Worm (Caenorhabditis elegans) whole organism, mixed stage, embryonic: Measurements from ENCODE around the gene C53C11.4.
"Not testable (repeated sequence)": the region's sequence is repeated elsewhere in the genome, so short reads cannot be mapped to it uniquely, and the experiment has no call there.

Source experiments
- M03D4.4 ChIP-seq: sonication (generic microtip); optimal IDR thresholded peaks from 2 replicates; lab custom pipeline; 2017; ENCODE audit warnings: mild to moderate bottlenecking, missing genetic modification characterization, missing compliant biosample characterization
- bed-3 ChIP-seq: fragments of 200-800 bp; sonication (Bioruptor generic); optimal IDR thresholded peaks from 3 replicates; lab custom pipeline; 2018; ENCODE audit warnings: mild to moderate bottlenecking, missing genetic modification characterization, moderate library complexity, missing compliant biosample characterization
- blmp-1 ChIP-seq: fragments of 150-350 bp; optimal IDR thresholded peaks from 2 replicates; lab custom pipeline; 2014; ENCODE audit warnings: missing biosample characterization, missing genetic modification characterization
- ceh-39 ChIP-seq: fragments of 150-350 bp; optimal IDR thresholded peaks from 2 replicates; lab custom pipeline; 2014; ENCODE audit warnings: missing biosample characterization, missing genetic modification characterization
- ceh-43 ChIP-seq: fragments of 200-800 bp; sonication (Bioruptor generic); optimal IDR thresholded peaks from 2 replicates; lab custom pipeline; 2018; ENCODE audit warnings: mild to moderate bottlenecking, missing genetic modification characterization, moderate library complexity, missing compliant biosample characterization
- ceh-83 ChIP-seq: fragments of 200-800 bp; sonication (Bioruptor generic); optimal IDR thresholded peaks from 2 replicates; lab custom pipeline; 2018; ENCODE audit warnings: mild to moderate bottlenecking, missing genetic modification characterization, missing compliant biosample characterization
- ces-1 ChIP-seq: fragments of 150-350 bp; optimal IDR thresholded peaks from 2 replicates; lab custom pipeline; 2014; ENCODE audit warnings: missing biosample characterization, missing genetic modification reagents, missing genetic modification characterization
- cnd-1 ChIP-seq: fragments of 200-800 bp; sonication (Bioruptor generic); optimal IDR thresholded peaks from 2 replicates; lab custom pipeline; 2018; ENCODE audit warnings: mild to moderate bottlenecking, missing genetic modification characterization, missing compliant biosample characterization
- drap-1 ChIP-seq: fragments of 200-800 bp; sonication (Bioruptor generic); optimal IDR thresholded peaks from 3 replicates; lab custom pipeline; 2018; ENCODE audit warnings: mild to moderate bottlenecking, missing genetic modification characterization, missing compliant biosample characterization
- elt-3 ChIP-seq: fragments of 150-350 bp; optimal IDR thresholded peaks from 2 replicates; lab custom pipeline; 2014; ENCODE audit warnings: missing biosample characterization, missing genetic modification characterization
- flh-1 ChIP-seq: fragments of 200-800 bp; sonication (Bioruptor generic); optimal IDR thresholded peaks from 2 replicates; lab custom pipeline; 2018; ENCODE audit warnings: mild to moderate bottlenecking, missing genetic modification characterization, moderate library complexity, missing compliant biosample characterization
- ham-2 ChIP-seq: fragments of 200-800 bp; sonication (Bioruptor generic); optimal IDR thresholded peaks from 2 replicates; lab custom pipeline; 2018; ENCODE audit warnings: mild to moderate bottlenecking, missing genetic modification characterization, missing compliant biosample characterization
- lin-13 ChIP-seq: fragments of 150-350 bp; optimal IDR thresholded peaks from 2 replicates; lab custom pipeline; 2014; ENCODE audit warnings: missing biosample characterization, missing genetic modification characterization
- lin-32 ChIP-seq: fragments of 200-800 bp; sonication (Bioruptor generic); optimal IDR thresholded peaks from 2 replicates; lab custom pipeline; 2018; ENCODE audit warnings: mild to moderate bottlenecking, missing genetic modification characterization, missing compliant biosample characterization
- lsy-2 ChIP-seq: fragments of 150-350 bp; optimal IDR thresholded peaks from 2 replicates; lab custom pipeline; 2014; ENCODE audit warnings: missing biosample characterization, missing genetic modification characterization
- mab-5 ChIP-seq: fragments of 150-350 bp; optimal IDR thresholded peaks from 2 replicates; lab custom pipeline; 2014; ENCODE audit warnings: missing biosample characterization, missing genetic modification characterization
- mep-1 ChIP-seq: fragments of 150-350 bp; optimal IDR thresholded peaks from 2 replicates; lab custom pipeline; 2017; ENCODE audit warnings: missing biosample characterization, missing genetic modification reagents, missing genetic modification characterization, inconsistent platforms
- mls-2 ChIP-seq: sonication (generic microtip); optimal IDR thresholded peaks from 2 replicates; lab custom pipeline; 2016; ENCODE audit warnings: mild to moderate bottlenecking, missing genetic modification characterization, moderate library complexity, missing compliant biosample characterization
- nhr-12 ChIP-seq: fragments of 150-350 bp; optimal IDR thresholded peaks from 2 replicates; lab custom pipeline; 2014; ENCODE audit warnings: missing biosample characterization, missing genetic modification characterization
- nhr-237 ChIP-seq: fragments of 150-350 bp; optimal IDR thresholded peaks from 2 replicates; lab custom pipeline; 2014; ENCODE audit warnings: missing biosample characterization, missing genetic modification characterization
- nhr-28 ChIP-seq: fragments of 150-350 bp; optimal IDR thresholded peaks from 2 replicates; lab custom pipeline; 2014; ENCODE audit warnings: missing biosample characterization, missing genetic modification characterization
- nhr-76 ChIP-seq: sonication (generic microtip); optimal IDR thresholded peaks from 2 replicates; lab custom pipeline; 2017; ENCODE audit warnings: missing biosample characterization, missing genetic modification characterization
- pha-4 ChIP-seq: fragments of 150-350 bp; optimal IDR thresholded peaks from 2 replicates; lab custom pipeline; 2018; ENCODE audit warnings: missing biosample characterization, missing genetic modification reagents, missing genetic modification characterization
- sem-2 ChIP-seq: fragments of 200-800 bp; sonication (Bioruptor generic); optimal IDR thresholded peaks from 2 replicates; lab custom pipeline; 2018; ENCODE audit warnings: mild to moderate bottlenecking, missing genetic modification characterization, missing compliant biosample characterization
- snpc-4 ChIP-seq: fragments of 150-350 bp; optimal IDR thresholded peaks from 2 replicates; lab custom pipeline; 2014; ENCODE audit warnings: missing biosample characterization, missing genetic modification characterization
- sptf-1 ChIP-seq: sonication (generic microtip); optimal IDR thresholded peaks from 2 replicates; lab custom pipeline; 2017; ENCODE audit warnings: mild to moderate bottlenecking, missing genetic modification characterization, moderate library complexity, missing compliant biosample characterization
- unc-120 ChIP-seq: sonication (generic microtip); optimal IDR thresholded peaks from 2 replicates; lab custom pipeline; 2017; ENCODE audit warnings: missing genetic modification characterization, missing compliant biosample characterization; ENCODE audit not compliant: poor library complexity, severe bottlenecking
- unc-39 ChIP-seq: fragments of 150-350 bp; optimal IDR thresholded peaks from 2 replicates; lab custom pipeline; 2014; ENCODE audit warnings: missing biosample characterization, missing genetic modification characterization
- unc-62 ChIP-seq: fragments of 150-350 bp; optimal IDR thresholded peaks from 2 replicates; lab custom pipeline; 2014; ENCODE audit warnings: missing biosample characterization, missing genetic modification reagents, missing genetic modification characterization
- zip-8 ChIP-seq: fragments of 150-350 bp; optimal IDR thresholded peaks from 2 replicates; lab custom pipeline; 2014; ENCODE audit warnings: missing biosample characterization, missing genetic modification characterization
- ztf-11 ChIP-seq: fragments of 150-350 bp; optimal IDR thresholded peaks from 2 replicates; lab custom pipeline; 2014; ENCODE audit warnings: missing biosample characterization, missing genetic modification characterization

Gene C53C11.4

DNA sequence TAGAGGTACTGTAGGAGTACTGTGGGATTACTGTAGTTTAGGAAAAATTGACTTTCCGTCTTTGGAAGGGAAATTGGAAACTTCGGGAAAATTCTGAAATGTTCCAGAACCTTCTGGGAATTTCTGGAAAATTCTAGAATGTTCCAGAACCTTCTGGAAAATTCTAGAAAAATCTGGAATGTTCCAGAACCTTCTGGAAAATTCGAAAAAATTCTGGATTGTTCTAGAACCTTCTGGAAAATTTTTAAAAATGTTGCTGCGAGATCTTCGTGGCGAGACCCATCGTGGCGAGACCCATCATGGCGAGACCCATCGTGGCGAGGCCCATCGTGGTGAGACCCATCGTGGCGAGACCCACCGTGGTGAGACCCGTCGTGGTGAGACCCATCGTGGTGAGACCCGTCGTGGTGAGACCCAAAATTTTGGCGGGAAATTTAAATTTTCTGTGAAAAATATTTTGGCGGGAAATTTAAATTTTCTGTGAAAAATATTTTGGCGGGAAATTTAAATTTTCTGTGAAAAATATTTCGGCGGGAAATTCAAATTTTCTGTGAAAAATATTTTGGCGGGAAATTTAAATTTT, at the start of gene C53C11.4:
Gene C53C11.4 (plus strand): TSS at position 179 of the 583 bp plus-strand sequence.
- not testable (repeated sequence) for TF ChIP-seq snpc-4, unc-120, sptf-1

DNA sequence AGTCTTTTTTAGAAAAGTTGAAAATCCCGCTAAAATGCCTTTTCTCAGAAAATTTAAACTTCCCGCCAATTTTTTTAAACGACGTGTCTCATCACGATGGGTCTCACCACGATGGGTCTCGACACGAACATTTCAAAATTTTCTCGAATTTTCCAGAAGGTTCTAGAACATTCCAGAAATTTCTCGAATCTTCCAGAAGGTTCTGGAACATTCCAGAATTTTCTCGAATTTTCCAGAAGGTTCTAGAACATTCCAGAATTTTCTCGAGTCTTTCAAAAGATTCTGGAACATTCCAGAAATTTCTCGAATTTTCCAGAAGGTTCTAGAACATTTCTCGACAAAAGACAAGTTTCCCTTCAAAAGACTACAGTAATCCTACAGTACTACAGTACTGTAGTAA, 22.3 kb upstream of the C53C11.4 start:
- TF ChIP-seq bed-3 (no peak), sem-2 (GFP tag; lab: Kevin White, UChicago) (peak; percentile 55), ceh-83 (GFP tag; lab: Kevin White, UChicago) (peak; percentile 87)
- TF ChIP-seq, all 35 proteins: peak for 2

DNA sequence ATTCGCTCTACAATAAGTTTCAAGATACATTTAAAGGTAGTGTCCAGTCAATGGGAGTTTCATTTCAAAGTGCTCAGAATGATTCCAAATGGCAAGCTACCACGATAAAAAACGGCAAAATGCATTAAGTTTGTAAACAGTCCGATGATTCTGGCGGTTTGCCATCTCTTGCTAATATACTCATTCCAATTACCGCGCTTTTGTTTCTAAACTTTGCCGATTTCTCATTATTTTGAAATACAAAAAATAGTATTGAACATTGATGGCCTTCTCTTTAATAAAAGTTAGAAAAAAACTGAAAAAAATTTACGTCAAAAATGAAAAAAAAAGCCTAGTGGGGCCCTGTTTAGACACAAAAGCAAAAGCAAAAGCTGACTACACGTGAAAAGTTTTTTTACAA, 16.7 kb upstream of the C53C11.4 start:
- TF ChIP-seq ces-1 (no peak), blmp-1 (tag; lab: Kevin White, UChicago) (no peak), pha-4 (tag; lab: Kevin White, UChicago) (no peak), lsy-2 (no peak), mab-5 (no peak), drap-1 (GFP tag; lab: Kevin White, UChicago) (no peak), cnd-1 (no peak), nhr-28 (tag; lab: Kevin White, UChicago) (no peak), nhr-76 (tag; lab: Kevin White, UChicago) (no peak), ham-2 (GFP tag; lab: Kevin White, UChicago) (no peak)
- TF ChIP-seq, all 35 proteins: peak for 0

DNA sequence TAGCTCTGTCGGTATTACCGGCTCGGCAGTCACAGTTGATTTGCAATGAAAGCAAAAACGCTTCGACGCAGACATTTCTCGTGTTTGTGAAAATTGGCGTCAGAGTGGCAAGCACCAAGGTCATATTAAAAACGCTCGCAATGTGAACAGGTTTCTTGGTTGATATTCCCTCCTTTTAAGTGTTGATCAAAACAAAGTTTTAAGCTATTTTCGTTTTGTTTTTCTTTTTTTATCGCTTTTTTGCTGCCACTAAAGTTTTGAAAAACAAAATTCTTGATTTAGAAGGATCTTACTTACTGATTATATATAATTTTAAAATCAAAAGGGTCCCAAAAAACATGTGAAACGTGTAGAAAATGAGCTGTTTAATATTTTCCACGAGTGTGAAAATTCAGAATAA, 16.0 kb upstream of the C53C11.4 start, which contains the start of gene C33E10.8:
Gene C33E10.8 (minus strand): TSS at position 101 of the 400 bp plus-strand sequence.
- TF ChIP-seq M03D4.4 (tag; lab: Kevin White, UChicago) (no peak), bed-3 (no peak), unc-62 (GFP tag; lab: Kevin White, UChicago) (no peak), elt-3 (tag; lab: Kevin White, UChicago) (no peak), pha-4 (tag; lab: Kevin White, UChicago) (no peak), lsy-2 (no peak), sem-2 (GFP tag; lab: Kevin White, UChicago) (no peak), lin-13 (tag; lab: Kevin White, UChicago) (no peak), ham-2 (GFP tag; lab: Kevin White, UChicago) (no peak), nhr-12 (no peak), ztf-11 (no peak), nhr-237 (no peak), unc-120 (no peak), mep-1 (tag; lab: Kevin White, UChicago) (no peak), cnd-1 (no peak), sptf-1 (no peak), flh-1 (no peak)
- TF ChIP-seq, all 35 proteins: peak for 0

DNA sequence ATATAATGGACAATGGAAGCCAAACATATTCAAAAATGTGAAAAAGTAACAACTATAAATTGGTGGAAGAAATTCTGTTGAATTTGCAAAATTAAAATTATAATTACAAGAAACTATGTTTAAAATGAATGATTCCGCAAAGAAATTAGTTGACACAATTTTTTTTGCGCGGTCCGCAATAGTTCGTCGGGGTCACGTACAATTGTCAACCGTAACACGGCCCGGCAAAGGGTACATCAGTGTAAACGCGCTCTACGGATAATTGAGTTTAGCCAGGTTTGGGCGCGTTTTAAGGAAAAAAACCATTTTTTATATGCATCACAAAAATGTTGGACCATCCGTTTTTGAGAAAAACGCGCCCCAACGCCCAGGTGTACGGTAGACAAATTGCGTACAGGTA, 13.3 kb upstream of the C53C11.4 start:
- TF ChIP-seq lin-32 (no peak), lsy-2 (peak; percentile 56)
- TF ChIP-seq, all 35 proteins: peak for 1

DNA sequence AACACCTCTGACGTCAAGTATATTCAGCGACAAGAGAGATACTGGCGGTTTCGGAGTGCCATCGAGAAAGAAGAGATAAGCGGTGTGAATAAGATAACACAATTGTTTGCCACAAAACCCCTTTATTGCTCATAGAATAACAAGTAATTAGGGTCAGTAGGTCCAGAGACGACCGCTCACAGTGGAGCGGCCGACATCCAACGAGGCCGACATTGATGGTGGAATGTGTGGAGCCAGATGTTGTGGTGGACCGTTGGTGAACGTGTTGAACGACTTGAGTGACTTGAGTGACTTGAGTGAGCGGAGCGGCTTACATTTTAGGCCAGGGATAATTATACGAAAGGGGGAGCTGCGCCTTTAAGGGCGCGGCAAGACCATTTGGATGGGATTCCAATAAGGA, 10.0 kb upstream of the C53C11.4 start:
- TF ChIP-seq ceh-39 (no peak), ceh-43 (no peak), zip-8 (tag; lab: Kevin White, UChicago) (no peak), ham-2 (GFP tag; lab: Kevin White, UChicago) (no peak), mls-2 (tag; lab: Kevin White, UChicago) (no peak), snpc-4 (no peak), flh-1 (no peak), blmp-1 (tag; lab: Kevin White, UChicago) (no peak), unc-39 (no peak), pha-4 (tag; lab: Kevin White, UChicago) (no peak)
- TF ChIP-seq, all 35 proteins: peak for 0
